Worm (Caenorhabditis elegans) whole organism, L3 larva: ENCODE results near the gene Y43F8A.1.

ENCODE experiments used
- R02D3.7 ChIP-seq: fragments of 150-350 bp; optimal IDR thresholded peaks from 2 replicates; lab custom pipeline; 2014; ENCODE audit warnings: missing biosample characterization, missing genetic modification characterization
- jun-1 ChIP-seq: fragments of 150-350 bp; optimal IDR thresholded peaks from 2 replicates; lab custom pipeline; 2014; ENCODE audit warnings: missing biosample characterization, missing genetic modification reagents, missing genetic modification characterization
- nhr-43 ChIP-seq: sonication (generic microtip); optimal IDR thresholded peaks from 2 replicates; lab custom pipeline; 2016; ENCODE audit warnings: mild to moderate bottlenecking, missing genetic modification characterization, missing compliant biosample characterization; ENCODE audit not compliant: poor library complexity, severe bottlenecking
- pqm-1 ChIP-seq: fragments of 150-350 bp; optimal IDR thresholded peaks from 2 replicates; lab custom pipeline; 2017; ENCODE audit warnings: missing biosample characterization, missing genetic modification characterization, inconsistent platforms
- snpc-4 ChIP-seq: fragments of 150-350 bp; optimal IDR thresholded peaks from 2 replicates; lab custom pipeline; 2014; ENCODE audit warnings: missing biosample characterization, missing genetic modification characterization
- unc-39 ChIP-seq: sonication (generic microtip); optimal IDR thresholded peaks from 4 replicates; lab custom pipeline; 2017; ENCODE audit warnings: missing biosample characterization, missing genetic modification characterization

- no peak for TF ChIP-seq jun-1 (tag; lab: Kevin White, UChicago)
- TF ChIP-seq pqm-1 (tag; lab: Kevin White, UChicago) = no peak
- TF ChIP-seq nhr-43 (tag; lab: Kevin White, UChicago) = no peak
- TF ChIP-seq R02D3.7 (tag; lab: Kevin White, UChicago) = no peak
- no peak for TF ChIP-seq snpc-4 (tag; lab: Kevin White, UChicago)
- TF ChIP-seq unc-39 (tag; lab: Kevin White, UChicago) = no peak
Observed at ce11 chrV:19371777-19372176, 1.5 kb downstream of the Y43F8A.1 start.
